Worm (Caenorhabditis elegans) whole organism, young adult: ENCODE measurements around the gene C18H7.11.
A peak's percentile ranks its signal among the peaks of the same experiment; 100 is the strongest.

Experiments used
- F57A8.1 ChIP-seq: fragments of 200-800 bp; sonication (Bioruptor generic); optimal IDR thresholded peaks from 2 replicates; lab custom pipeline; 2018; ENCODE audit warnings: mild to moderate bottlenecking, missing genetic modification characterization, moderate library complexity, missing compliant biosample characterization
- T07F8.4 ChIP-seq: sonication (generic microtip); optimal IDR thresholded peaks from 2 replicates; lab custom pipeline; 2016; ENCODE audit warnings: mild to moderate bottlenecking, missing genetic modification characterization, moderate library complexity, missing compliant biosample characterization
- ama-1 ChIP-seq, 3 experiments: fragments of 150-350 bp in 1 of 3; sonication (generic microtip) in 2 of 3; optimal IDR thresholded peaks; 2 replicates each; lab custom pipeline; 2014 to 2018; ENCODE audit warnings: missing biosample characterization in 2 of 3, missing genetic modification characterization in 2 of 3, missing genetic modification reagents in 2 of 3
- aptf-2 ChIP-seq: fragments of 200-800 bp; sonication (Bioruptor generic); conservative IDR thresholded peaks from 2 replicates; pipeline ENCODE4 v1.3.6; 2022; ENCODE audit warnings: missing genetic modification reagents, missing genetic modification characterization, missing compliant biosample characterization
- dpl-1 ChIP-seq: fragments of 150-350 bp; optimal IDR thresholded peaks from 2 replicates; lab custom pipeline; 2014; ENCODE audit warnings: missing biosample characterization, missing genetic modification reagents, missing genetic modification characterization
- lin-35 ChIP-seq, 3 experiments: fragments of 150-350 bp in 2 of 3; sonication (generic microtip) in 1 of 3; optimal IDR thresholded peaks; 2 replicates each; lab custom pipeline; 2014 to 2018; ENCODE audit warnings: missing biosample characterization in 3 of 3, missing genetic modification characterization in 3 of 3, missing genetic modification reagents in 3 of 3
- pha-4 ChIP-seq: fragments of 150-350 bp; sonication (generic microtip); optimal IDR thresholded peaks from 2 replicates; lab custom pipeline; 2014; ENCODE audit warnings: missing biosample characterization, missing genetic modification reagents, missing genetic modification characterization

ce11 chrIV:623876-624275, 27.2 kb downstream of the C18H7.11 start:
- TF ChIP-seq ama-1 (optimal IDR thresholded peaks at IDR 0.05; lab: Kevin White, UChicago) (no peak), ama-1 (GFP tag; optimal IDR thresholded peaks at IDR 0.05; lab: Kevin White, UChicago) (no peak), dpl-1 (GFP tag; lab: Kevin White, UChicago) (no peak), pha-4 (no peak), F57A8.1 (GFP tag; lab: Kevin White, UChicago) (no peak), aptf-2 (GFP tag; lab: Robert Waterston, UW) (peak; percentile 56; the same call in 1 of the 2 replicates), lin-35 (GFP tag; optimal IDR thresholded peaks at IDR 0.05; lab: Kevin White, UChicago) (no peak), T07F8.4 (tag; lab: Kevin White, UChicago) (no peak)
